Worm (Caenorhabditis elegans) whole organism, young adult: Measurements from ENCODE around the gene sgnh-1.

Experiments
- madf-10 ChIP-seq: sonication (generic microtip); optimal IDR thresholded peaks from 2 replicates; lab custom pipeline; 2016; ENCODE audit warnings: mild to moderate bottlenecking, missing genetic modification characterization, missing compliant biosample characterization
- mel-28 ChIP-seq: sonication (generic microtip); optimal IDR thresholded peaks from 2 replicates; lab custom pipeline; 2016; ENCODE audit warnings: borderline replicate concordance, mild to moderate bottlenecking, missing genetic modification characterization, missing compliant biosample characterization
- mxl-1 ChIP-seq: sonication (generic microtip); optimal IDR thresholded peaks from 2 replicates; lab custom pipeline; 2016; ENCODE audit warnings: missing genetic modification characterization, missing compliant biosample characterization
- xnd-1 ChIP-seq: sonication (generic microtip); optimal IDR thresholded peaks from 2 replicates; lab custom pipeline; 2016; ENCODE audit warnings: missing genotype, missing genetic modification reagents, missing genetic modification characterization, missing compliant biosample characterization

DNA sequence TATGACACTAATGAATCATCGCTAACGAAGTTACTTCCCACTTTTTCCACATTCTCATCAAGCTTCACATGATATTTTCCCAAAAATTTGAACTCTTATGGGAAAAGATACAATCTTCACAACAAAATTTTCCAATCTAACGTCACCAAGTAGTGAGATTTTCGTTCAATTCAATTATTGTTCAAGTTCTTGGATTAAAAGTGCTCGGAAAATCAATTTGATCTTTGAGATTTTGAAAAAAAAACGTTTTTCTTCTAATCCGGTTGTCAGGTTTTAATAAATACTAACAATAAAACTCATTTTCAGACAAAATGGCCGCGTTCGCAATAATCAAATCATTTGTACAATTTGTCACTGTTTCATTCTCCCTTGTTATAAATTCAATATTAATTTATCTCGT, 44.4 kb downstream of the sgnh-1 start, which contains the start of gene str-153:
- no peak for TF ChIP-seq madf-10 (tag; lab: Kevin White, UChicago)
- no peak for TF ChIP-seq xnd-1 (tag; lab: Kevin White, UChicago)
- TF ChIP-seq mxl-1 (tag; lab: Kevin White, UChicago): no peak
- TF ChIP-seq mel-28 (tag; lab: Kevin White, UChicago): no peak
